Fruit fly (Drosophila melanogaster): ENCODE data around the gene CG1532.

CG1532 gene

dm6 chrX:21058991-21059390 lies 30.8 kb upstream of the CG1532 start (continued):
- TF ChIP-seq CG11294 (GFP tag; IDR thresholded peaks at IDR 0.05) (peak; percentile 40; the same call in 1 of the 2 replicates), CG1621 (tag; optimal IDR thresholded peaks at IDR 0.05) (peak; percentile 71), CG16779 (tag; optimal IDR thresholded peaks at IDR 0.05) (peak; percentile 65), CG11762 (GFP tag; optimal IDR thresholded peaks at IDR 0.05; ENCODE audit: insufficient read depth) (peak; percentile 64), achi (GFP tag; optimal IDR thresholded peaks at IDR 0.05) (peak; percentile 87), spab (GFP tag; optimal IDR thresholded peaks at IDR 0.05) (peak; percentile 56), CG32006 (GFP tag; optimal IDR thresholded peaks at IDR 0.05) (peak; percentile 84), lz (GFP tag; optimal IDR thresholded peaks at IDR 0.05) (peak; percentile 91), acj6 (GFP tag; optimal IDR thresholded peaks at IDR 0.05) (peak; percentile 87), net (GFP tag; optimal IDR thresholded peaks at IDR 0.05) (peak; percentile 80), CG8119 (GFP tag; IDR thresholded peaks at IDR 0.05) (peak; percentile 81), svp (GFP tag) (peak; percentile 96), Eip75B (GFP tag; optimal IDR thresholded peaks at IDR 0.05) (peak; percentile 87), Sox14 (GFP tag; optimal IDR thresholded peaks at IDR 0.05) (peak; percentile 91), CG10669 (GFP tag; optimal IDR thresholded peaks at IDR 0.05) (peak; percentile 73), OdsH (GFP tag; optimal IDR thresholded peaks at IDR 0.05) (peak; percentile 88), Smox (GFP tag; optimal IDR thresholded peaks at IDR 0.05) (peak; percentile 89), CG34406 (GFP tag; optimal IDR thresholded peaks at IDR 0.05) (peak; percentile 89)

DNA sequence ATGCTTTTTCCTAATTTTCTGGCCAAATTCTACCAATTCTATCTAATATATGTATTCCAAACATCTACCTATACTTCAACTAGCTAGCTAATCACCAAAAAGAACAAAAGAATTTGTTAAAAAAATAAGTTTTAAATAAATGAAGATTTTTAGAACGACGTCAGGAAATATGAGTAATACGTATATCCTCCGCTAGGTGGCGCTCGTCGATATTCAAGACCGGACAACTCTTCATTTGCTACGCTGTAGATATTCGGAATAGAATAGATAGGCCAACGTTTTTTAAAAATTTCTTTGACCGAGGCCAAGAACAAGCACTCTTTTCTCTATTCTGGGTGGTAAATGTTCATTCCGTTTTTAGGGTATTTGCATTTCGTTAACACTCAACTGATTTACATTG lies 30.3 kb upstream of the CG1532 start:
- TF ChIP-seq Eip78C (GFP tag) (peak; percentile 28), Blimp-1 (GFP tag; optimal IDR thresholded peaks at IDR 0.05) (no peak)

DNA sequence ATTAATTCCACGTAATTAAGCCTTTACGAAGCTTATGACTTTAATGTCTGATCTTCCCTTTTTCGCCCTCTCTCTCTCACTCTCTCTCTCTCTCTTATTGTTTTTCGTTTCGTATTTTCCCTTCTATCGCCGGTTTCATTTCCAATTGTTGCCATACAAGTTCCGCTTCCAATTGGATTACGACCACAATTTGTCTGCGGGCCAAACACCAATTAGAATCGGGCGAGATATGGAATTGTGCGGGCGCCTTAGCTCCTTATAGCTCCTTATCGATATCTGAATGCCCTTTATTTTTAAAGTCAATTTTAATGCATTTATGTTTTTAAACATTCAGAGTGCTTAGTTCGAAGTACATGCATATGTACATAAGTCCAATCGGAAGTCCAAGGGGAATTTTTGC lies 28.6 kb upstream of the CG1532 start:
- TF ChIP-seq CG8319 (GFP tag; optimal IDR thresholded peaks at IDR 0.05) (no peak), Gug (GFP tag; IDR thresholded peaks at IDR 0.05) (no peak), pdm3 (GFP tag; optimal IDR thresholded peaks at IDR 0.05) (no peak), CG3919 (GFP tag; optimal IDR thresholded peaks at IDR 0.05) (no peak), acj6 (GFP tag; optimal IDR thresholded peaks at IDR 0.05) (no peak), CG6808 (GFP tag; optimal IDR thresholded peaks at IDR 0.05) (no peak), Hr38 (GFP tag; optimal IDR thresholded peaks at IDR 0.05) (no peak)

- TF ChIP-seq dac (GFP tag; optimal IDR thresholded peaks at IDR 0.05), result no peak
- no peak for TF ChIP-seq Smox (GFP tag; optimal IDR thresholded peaks at IDR 0.05)
- no peak for TF ChIP-seq topi (GFP tag; optimal IDR thresholded peaks at IDR 0.05)
- peak; percentile 28; the same call in 1 of the 2 replicates for TF ChIP-seq Gug (GFP tag; IDR thresholded peaks at IDR 0.05)
- peak; percentile 10 for TF ChIP-seq CG6276 (GFP tag; optimal IDR thresholded peaks at IDR 0.05)
- TF ChIP-seq Ets96B (tag; optimal IDR thresholded peaks at IDR 0.05), result peak; percentile 37
- no peak for TF ChIP-seq fd85E (GFP tag; optimal IDR thresholded peaks at IDR 0.05)
- TF ChIP-seq ss (GFP tag; optimal IDR thresholded peaks at IDR 0.05), result peak; percentile 78 to 91
- peak; percentile 37 for TF ChIP-seq Lpt (GFP tag; optimal IDR thresholded peaks at IDR 0.05)
- TF ChIP-seq Hr39 (GFP tag; optimal IDR thresholded peaks at IDR 0.05), result no peak
- TF ChIP-seq CG32006 (GFP tag; optimal IDR thresholded peaks at IDR 0.05), result peak; percentile 10
- TF ChIP-seq CG1621 (tag; optimal IDR thresholded peaks at IDR 0.05), result peak; percentile 23
- peak; percentile 58; the same call in 2 of the 3 replicates for TF ChIP-seq CG8119 (GFP tag; IDR thresholded peaks at IDR 0.05)
- peak; percentile 72; the same call in 2 of the 3 replicates for TF ChIP-seq CG6163 (GFP tag; IDR thresholded peaks at IDR 0.05)
- no peak for TF ChIP-seq CG11762 (GFP tag; optimal IDR thresholded peaks at IDR 0.05; ENCODE audit: insufficient read depth)
- TF ChIP-seq dsx (GFP tag; optimal IDR thresholded peaks at IDR 0.05; ENCODE audit: poor library complexity, severe bottlenecking), result peak; percentile 73
- no peak for TF ChIP-seq CG10631 (GFP tag; optimal IDR thresholded peaks at IDR 0.05)
- no peak for TF ChIP-seq Met (GFP tag; optimal IDR thresholded peaks at IDR 0.05)
- TF ChIP-seq achi (GFP tag; optimal IDR thresholded peaks at IDR 0.05), result peak; percentile 8
- TF ChIP-seq CG15336 (GFP tag; IDR thresholded peaks at IDR 0.05), result peak; percentile 63
- TF ChIP-seq CG9139 (GFP tag; optimal IDR thresholded peaks at IDR 0.05), result peak; percentile 56
- peak; percentile 62 for TF ChIP-seq CG6808 (GFP tag; optimal IDR thresholded peaks at IDR 0.05)
- TF ChIP-seq Hr4 (GFP tag; optimal IDR thresholded peaks at IDR 0.05), result no peak
- peak; percentile 6 for TF ChIP-seq Blimp-1 (GFP tag; optimal IDR thresholded peaks at IDR 0.05)
- peak; percentile 38 for TF ChIP-seq CG3032 (tag; optimal IDR thresholded peaks at IDR 0.05)
- TF ChIP-seq CG16779 (tag; optimal IDR thresholded peaks at IDR 0.05), result peak; percentile 59
- TF ChIP-seq svp (GFP tag), result peak; percentile 55
- peak; percentile 70; the same call in 1 of the 3 replicates for TF ChIP-seq eg (GFP tag; IDR thresholded peaks at IDR 0.05)
- TF ChIP-seq CG7368 (GFP tag; optimal IDR thresholded peaks at IDR 0.05), result no peak
- TF ChIP-seq CG6792 (GFP tag; optimal IDR thresholded peaks at IDR 0.05), result peak; percentile 8
These were observed 26.9 kb upstream of the CG1532 start for dm6 chrX:21054963-21055480.
